Fruit fly (Drosophila melanogaster) Kc167 (cell line): ENCODE measurements around the gene SPE.

Source experiments
- Myc ChIP-seq: fragments of >200 bp; optimal IDR thresholded peaks from 2 replicates; lab custom pipeline; 2017; ENCODE audit warnings: missing external identifiers
- Sin3A ChIP-seq: fragments of >200 bp; optimal IDR thresholded peaks from 2 replicates; lab custom pipeline; 2018; ENCODE audit warnings: missing external identifiers
- h ChIP-seq: fragments of >200 bp; optimal IDR thresholded peaks from 3 replicates; lab custom pipeline; 2018; ENCODE audit warnings: missing external identifiers
- insv ChIP-seq: fragments of >200 bp; optimal IDR thresholded peaks from 3 replicates; lab custom pipeline; 2018; ENCODE audit warnings: missing external identifiers
- psq ChIP-seq: fragments of >200 bp; optimal IDR thresholded peaks from 2 replicates; lab custom pipeline; 2017; ENCODE audit warnings: missing external identifiers
- ttk ChIP-seq: sonication (Bioruptor generic); optimal IDR thresholded peaks from 2 replicates; lab custom pipeline; 2017; ENCODE audit warnings: missing external identifiers

The SPE gene

DNA sequence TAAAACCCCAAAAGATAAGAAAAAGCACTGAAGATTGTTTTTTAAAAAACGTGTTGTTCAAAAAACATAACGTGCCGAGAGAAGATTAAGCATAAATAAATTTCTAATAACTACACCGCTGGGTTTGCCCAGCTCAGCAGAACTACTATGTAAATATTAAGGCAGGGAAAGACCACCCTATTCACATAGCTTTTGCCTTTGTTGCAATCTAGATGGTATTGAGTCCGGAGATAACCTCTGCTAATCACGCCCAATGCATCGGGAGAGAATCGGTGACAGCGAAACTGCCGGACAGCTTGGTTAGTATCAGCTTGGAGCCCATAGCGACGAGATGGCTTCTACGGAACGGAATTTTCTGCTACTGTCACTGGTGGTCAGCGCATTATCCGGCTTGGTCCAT lies at the start of gene SPE:
TSS of gene SPE (plus strand) at position 301 of the 400 bp plus-strand sequence.
- no peak for TF ChIP-seq ttk (lab: Kevin White, UChicago)
- no peak for TF ChIP-seq psq (lab: Kevin White, UChicago)
- TF ChIP-seq Myc (lab: Kevin White, UChicago) = no peak
- TF ChIP-seq h = no peak
- no peak for TF ChIP-seq insv
- TF ChIP-seq Sin3A (lab: Kevin White, UChicago) = no peak

DNA sequence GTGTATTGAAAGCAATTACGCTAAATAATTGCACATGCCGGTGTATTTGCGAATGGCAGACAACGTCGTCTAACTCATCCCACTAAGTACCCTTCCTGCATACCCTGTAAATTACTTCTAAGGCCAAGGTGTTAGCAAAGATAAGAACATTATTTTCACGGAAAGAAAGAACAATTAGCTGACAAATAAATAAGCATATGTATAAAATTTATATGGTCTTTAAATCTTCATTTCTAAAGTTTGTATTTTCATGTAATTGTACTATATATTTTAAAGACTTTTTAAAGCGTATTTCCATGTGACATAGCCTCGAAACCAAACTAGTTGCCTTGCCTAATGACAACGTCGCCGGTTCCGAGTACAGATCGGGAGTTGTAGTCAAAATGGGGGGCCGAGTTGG lies 48.8 kb upstream of the SPE start:
- TF ChIP-seq h (no peak), Sin3A (lab: Kevin White, UChicago) (no peak), ttk (lab: Kevin White, UChicago) (no peak), insv (no peak), Myc (lab: Kevin White, UChicago) (no peak), psq (lab: Kevin White, UChicago) (no peak)

DNA sequence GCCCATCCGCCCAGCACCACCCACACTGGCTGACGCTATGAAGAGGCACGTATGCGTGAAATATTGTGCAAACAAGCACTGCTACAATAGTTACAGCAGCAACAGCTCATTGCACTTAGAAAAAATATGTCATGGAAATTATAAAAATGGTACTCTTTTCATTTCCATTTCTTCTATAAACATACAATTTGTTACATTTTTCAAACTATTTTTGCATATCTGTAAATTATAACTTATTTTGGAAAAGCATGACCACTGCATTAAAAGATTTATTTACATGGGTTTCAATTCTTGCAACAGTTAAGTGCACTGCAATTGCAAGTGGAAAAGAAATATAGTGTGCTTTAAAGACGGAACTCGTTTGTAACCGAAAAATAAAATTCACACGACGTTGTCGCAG lies 47.7 kb upstream of the SPE start:
- no peak for TF ChIP-seq Myc (lab: Kevin White, UChicago)
- no peak for TF ChIP-seq h
- TF ChIP-seq ttk (lab: Kevin White, UChicago) = no peak
- TF ChIP-seq psq (lab: Kevin White, UChicago) = no peak
- no peak for TF ChIP-seq Sin3A (lab: Kevin White, UChicago)

DNA sequence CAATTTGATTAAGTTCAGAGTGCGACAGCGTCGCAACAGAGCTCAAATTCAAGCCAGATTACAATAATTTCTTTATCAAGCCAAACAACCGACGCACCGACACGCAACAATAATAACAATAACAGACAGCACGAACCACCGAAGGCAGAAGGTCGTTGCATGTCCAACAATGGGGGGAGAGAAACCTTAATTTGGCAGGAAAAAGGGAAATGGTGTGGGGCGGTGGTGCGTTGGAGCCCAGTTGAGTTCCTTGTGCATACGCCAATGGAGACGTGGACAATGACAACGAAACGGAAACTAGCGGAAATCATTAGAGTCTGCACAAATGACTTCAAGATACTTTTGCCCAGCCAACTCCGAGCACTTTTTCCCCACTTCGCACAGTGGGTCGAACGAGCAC lies 46.5 kb upstream of the SPE start:
- TF ChIP-seq psq (lab: Kevin White, UChicago) (no peak), Myc (lab: Kevin White, UChicago) (no peak), Sin3A (lab: Kevin White, UChicago) (no peak), h (no peak), ttk (lab: Kevin White, UChicago) (no peak), insv (no peak)

DNA sequence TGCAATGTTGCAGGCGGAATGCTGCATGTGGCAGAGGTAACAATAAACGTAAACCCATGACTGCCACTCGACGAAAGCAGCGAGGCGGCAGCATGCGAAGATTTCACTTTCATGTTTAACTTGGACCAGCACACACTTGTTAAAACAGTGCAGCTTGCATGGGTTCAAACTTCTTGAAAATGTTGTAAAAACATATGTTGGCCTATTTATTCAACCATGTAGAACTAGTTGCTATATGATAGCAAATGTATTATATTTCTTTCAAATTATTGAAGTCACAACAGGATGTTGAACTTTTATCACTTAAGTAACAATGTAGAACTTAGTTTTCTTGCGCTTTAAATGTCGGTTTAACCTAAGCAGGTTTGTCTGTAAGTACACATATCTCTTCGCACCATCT lies 43.2 kb upstream of the SPE start:
- TF ChIP-seq psq (lab: Kevin White, UChicago) = no peak

DNA sequence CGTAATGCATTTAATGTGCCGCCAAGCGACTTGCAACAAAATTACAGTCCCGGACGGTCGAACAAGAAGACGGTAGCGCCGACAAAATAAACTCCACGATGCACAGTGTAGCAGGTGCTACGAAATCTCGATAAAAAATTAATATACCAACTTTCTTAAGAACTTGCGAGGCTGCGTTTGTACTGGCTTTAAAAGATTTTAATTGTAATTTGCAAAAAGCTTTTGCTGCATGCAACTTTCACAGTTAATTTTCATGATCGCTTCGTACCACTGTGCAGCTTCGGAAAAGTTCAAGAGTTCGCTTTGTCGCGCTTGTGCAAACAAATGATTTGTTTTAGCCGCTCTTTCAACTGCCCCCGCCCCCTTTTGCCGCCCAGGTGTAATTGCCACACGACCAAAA lies 39.9 kb upstream of the SPE start:
- no peak for TF ChIP-seq ttk (lab: Kevin White, UChicago)
- no peak for TF ChIP-seq h
- TF ChIP-seq Myc (lab: Kevin White, UChicago) = no peak
- TF ChIP-seq psq (lab: Kevin White, UChicago) = no peak
- TF ChIP-seq Sin3A (lab: Kevin White, UChicago) = no peak
- no peak for TF ChIP-seq insv

DNA sequence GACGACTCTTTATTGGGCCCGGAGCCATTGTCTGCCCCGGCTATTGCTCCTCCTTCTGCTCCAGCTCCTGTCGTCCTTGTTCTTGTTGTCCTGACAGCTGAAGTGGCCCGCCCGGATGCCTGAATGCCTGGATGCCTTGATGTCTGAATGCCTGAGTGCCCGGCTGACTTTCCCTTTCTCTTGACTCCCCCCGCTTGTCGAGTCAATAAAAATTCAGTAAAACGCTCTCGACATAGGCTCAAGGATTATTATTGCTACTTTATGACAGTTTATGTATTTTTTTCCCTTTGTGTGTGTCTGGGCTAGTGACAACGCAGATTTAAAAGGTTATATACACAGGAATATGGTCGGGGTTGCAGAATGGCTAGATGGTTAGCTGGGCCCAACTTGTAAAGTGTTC lies 36.2 kb upstream of the SPE start:
- no peak for TF ChIP-seq ttk (lab: Kevin White, UChicago)

DNA sequence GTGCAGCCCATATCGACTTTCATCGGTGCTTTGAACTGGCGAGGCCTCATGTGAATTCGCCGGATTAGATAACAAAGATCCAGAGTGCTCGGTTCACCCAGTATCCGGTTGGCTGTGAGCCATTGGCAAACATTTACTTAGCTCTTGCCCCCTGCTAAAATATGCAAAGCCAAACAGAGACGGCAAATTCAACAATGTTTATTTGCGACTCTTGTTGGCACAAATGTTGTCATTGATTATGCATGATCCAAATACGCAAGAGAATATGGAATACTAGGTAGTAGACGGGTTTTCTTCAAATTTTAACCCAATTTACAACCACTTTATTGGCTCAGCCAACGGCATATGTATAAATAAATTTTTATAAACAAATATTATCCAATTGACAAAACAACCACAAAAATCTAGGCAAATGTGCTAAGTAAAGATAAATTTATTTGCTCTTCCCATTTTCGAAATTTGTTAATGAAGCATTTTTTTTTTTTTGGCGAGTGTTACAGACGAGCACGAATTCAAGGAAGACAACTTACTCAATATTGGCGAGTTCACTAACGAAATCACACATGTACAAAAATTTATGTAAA lies 33.4 kb upstream of the SPE start:
- no peak for TF ChIP-seq Sin3A (lab: Kevin White, UChicago)
- no peak for TF ChIP-seq psq (lab: Kevin White, UChicago)
- no peak for TF ChIP-seq ttk (lab: Kevin White, UChicago)
- TF ChIP-seq h = no peak
- no peak for TF ChIP-seq insv
- TF ChIP-seq Myc (lab: Kevin White, UChicago) = no peak

DNA sequence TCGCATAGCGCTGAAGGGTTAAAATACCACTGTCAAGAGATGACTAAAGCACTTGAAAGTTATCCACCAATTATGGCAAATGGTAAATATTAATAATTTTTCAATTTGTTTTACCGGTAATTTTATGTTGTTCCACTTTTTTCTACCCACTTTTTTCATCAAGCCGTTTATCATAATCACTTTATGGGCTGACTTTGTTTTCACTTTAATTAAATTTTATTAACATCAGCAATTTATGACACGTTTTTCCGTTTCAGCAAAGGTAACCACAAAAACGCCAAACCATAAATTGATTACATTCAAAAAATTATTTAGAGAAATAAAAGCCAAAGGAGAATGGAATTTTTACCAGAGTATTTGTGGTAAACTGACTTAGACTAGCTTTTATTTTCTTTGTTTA lies 30.6 kb upstream of the SPE start:
- TF ChIP-seq h (no peak), Sin3A (lab: Kevin White, UChicago) (no peak), ttk (lab: Kevin White, UChicago) (no peak), Myc (lab: Kevin White, UChicago) (no peak), psq (lab: Kevin White, UChicago) (no peak), insv (no peak)

DNA sequence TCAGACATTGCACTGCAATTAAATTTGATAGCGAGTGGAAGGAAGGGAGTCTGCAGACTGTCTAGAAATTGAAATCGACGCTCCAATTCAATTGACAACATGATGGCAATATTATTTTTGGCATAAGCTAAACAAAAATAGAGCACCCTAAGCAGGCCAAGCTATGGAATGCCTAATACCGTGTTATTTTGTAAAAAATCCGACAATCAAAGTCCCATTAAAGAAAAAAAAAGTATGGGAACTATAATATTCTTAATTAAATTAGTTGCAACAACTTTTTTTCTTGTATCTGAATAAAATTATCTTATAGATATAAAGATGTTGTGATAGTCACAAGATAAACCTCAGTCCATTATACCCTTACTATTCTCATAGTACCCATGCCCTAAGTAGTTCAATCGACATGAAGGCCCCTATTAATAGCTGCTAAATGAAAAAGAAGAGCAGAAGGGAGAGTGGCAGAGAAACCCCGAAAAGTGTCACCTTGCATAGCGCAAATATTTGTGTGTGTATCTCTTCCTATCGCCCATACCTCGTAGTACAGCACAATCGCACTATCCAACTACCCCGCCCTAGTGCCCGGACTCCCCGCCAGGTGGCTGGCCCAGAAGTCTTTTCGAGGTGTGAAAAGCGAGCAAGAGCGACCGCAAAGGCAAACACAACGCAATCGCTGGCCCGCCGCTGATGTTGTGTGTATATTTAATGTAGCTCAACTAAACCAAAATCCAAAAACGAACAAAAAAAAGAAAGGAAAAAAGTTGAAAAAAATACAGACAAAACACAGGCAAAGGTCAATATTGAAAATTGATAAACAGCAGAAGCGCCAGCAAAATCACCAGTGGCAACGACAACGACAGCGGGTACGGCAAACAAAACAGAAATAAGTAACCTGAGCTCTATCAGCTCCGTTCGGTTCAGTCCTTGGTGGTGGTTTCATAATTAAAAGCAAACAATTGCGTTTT lies 28.4 kb upstream of the SPE start:
- no peak for TF ChIP-seq Sin3A (lab: Kevin White, UChicago)
- no peak for TF ChIP-seq ttk (lab: Kevin White, UChicago)
- no peak for TF ChIP-seq Myc (lab: Kevin White, UChicago)
- TF ChIP-seq psq (lab: Kevin White, UChicago) = no peak
- no peak for TF ChIP-seq insv
- no peak for TF ChIP-seq h

DNA sequence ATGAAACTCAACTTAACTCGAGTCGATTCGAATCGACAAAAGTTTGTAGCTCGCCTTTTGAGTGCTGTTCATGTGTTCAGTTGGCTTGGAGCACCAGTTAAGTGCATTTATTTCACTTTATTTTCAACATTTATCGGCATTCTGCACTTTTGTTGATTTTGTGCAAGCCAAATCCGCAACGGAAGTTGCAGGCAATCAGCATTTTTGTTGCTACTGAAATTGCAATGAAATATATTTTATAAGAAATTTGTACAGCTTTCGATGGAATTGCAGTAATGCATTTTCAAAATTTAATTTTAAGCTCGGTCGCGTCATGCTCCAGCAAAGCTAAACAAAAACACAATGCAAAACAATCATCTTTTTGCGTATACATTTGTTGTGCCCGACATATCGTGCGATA lies 27.1 kb upstream of the SPE start:
- TF ChIP-seq Sin3A (lab: Kevin White, UChicago) = no peak
- no peak for TF ChIP-seq insv
- no peak for TF ChIP-seq h
- no peak for TF ChIP-seq Myc (lab: Kevin White, UChicago)
- TF ChIP-seq psq (lab: Kevin White, UChicago) = no peak

DNA sequence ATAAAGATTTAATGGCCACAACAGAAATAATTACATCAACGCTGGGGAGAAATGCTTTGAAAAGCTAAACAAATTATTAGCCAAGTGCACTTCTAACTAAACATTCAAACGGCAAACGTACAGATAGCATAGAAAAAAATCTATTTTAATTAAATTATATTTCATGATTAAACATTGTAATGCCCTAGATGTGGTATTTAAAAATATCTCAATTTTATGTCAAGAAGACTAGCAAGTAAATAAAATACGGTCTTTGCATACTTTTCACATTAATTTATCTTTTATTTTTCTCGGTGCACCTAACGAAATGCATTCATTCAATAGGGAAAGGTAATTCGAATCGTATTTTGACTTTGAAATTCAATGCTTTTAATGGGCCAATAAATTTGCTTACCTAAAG lies 26.5 kb upstream of the SPE start:
- TF ChIP-seq Sin3A (lab: Kevin White, UChicago) (no peak), h (no peak), insv (no peak), ttk (lab: Kevin White, UChicago) (no peak), Myc (lab: Kevin White, UChicago) (no peak), psq (lab: Kevin White, UChicago) (no peak)

DNA sequence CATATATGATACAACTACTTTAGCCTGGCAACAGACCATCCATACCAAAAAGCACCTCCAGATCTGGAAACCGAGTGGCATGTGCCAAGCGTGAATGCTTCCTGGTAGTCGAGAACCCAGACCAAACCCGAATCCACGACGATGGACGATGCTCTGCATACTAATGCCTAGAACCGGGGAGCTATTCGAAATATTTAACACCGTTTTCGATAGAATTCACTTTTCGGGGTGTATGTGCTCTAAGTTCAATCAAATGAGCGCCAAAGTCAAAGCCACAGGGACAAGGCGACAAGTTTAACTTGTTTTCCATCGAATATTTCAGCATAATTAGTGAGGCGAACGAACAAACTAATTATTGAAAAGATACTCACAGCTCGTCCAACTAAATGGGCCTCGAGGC lies 23.3 kb upstream of the SPE start:
- TF ChIP-seq psq (lab: Kevin White, UChicago) (no peak), h (no peak), Myc (lab: Kevin White, UChicago) (no peak), ttk (lab: Kevin White, UChicago) (no peak)
